Worm (Caenorhabditis elegans) whole organism, L1 larva: ENCODE results near the gene lin-18.

Experiments
- C04F5.9 ChIP-seq: sonication (generic microtip); optimal IDR thresholded peaks from 2 replicates; lab custom pipeline; 2016; ENCODE audit warnings: missing genetic modification characterization, missing compliant biosample characterization
- C34B4.2 ChIP-seq: sonication (generic microtip); optimal IDR thresholded peaks from 2 replicates; lab custom pipeline; 2017; ENCODE audit warnings: mild to moderate bottlenecking, missing genetic modification characterization, missing compliant biosample characterization
- Y116A8C.19 ChIP-seq: sonication (generic microtip); optimal IDR thresholded peaks from 2 replicates; lab custom pipeline; 2016; ENCODE audit warnings: missing compliant biosample characterization, missing genetic modification characterization, borderline replicate concordance
- aly-2 ChIP-seq: fragments of 150-350 bp; optimal IDR thresholded peaks from 2 replicates; lab custom pipeline; 2014; ENCODE audit warnings: missing biosample characterization, missing genetic modification characterization
- ama-1 ChIP-seq: fragments of 150-350 bp; optimal IDR thresholded peaks from 2 replicates; lab custom pipeline; 2014
- blmp-1 ChIP-seq: fragments of 150-350 bp; optimal IDR thresholded peaks from 2 replicates; lab custom pipeline; 2014; ENCODE audit warnings: missing biosample characterization, missing genetic modification characterization
- dsc-1 ChIP-seq: sonication (generic microtip); optimal IDR thresholded peaks from 2 replicates; lab custom pipeline; 2016; ENCODE audit warnings: mild to moderate bottlenecking, missing genetic modification characterization, missing compliant biosample characterization
- efl-1 ChIP-seq, 4 experiments: fragments of 150-350 bp; optimal IDR thresholded peaks in 3 of 4; peaks in 1 of 4; 1 replicate in 1 of 4; 2 replicates in 3 of 4; lab custom pipeline; 2014; ENCODE audit warnings: missing biosample characterization in 2 of 4, missing genetic modification characterization in 2 of 4, missing genetic modification reagents in 2 of 4
- efl-3 ChIP-seq: fragments of 200-800 bp; sonication (Bioruptor generic); optimal IDR thresholded peaks from 2 replicates; lab custom pipeline; 2018; ENCODE audit warnings: mild to moderate bottlenecking, missing genetic modification characterization, missing compliant biosample characterization
- egl-13 ChIP-seq: sonication (generic microtip); optimal IDR thresholded peaks from 2 replicates; lab custom pipeline; 2016; ENCODE audit warnings: missing genotype, missing genetic modification reagents, missing genetic modification characterization, missing compliant biosample characterization
- egl-27 ChIP-seq, 2 experiments: fragments of 150-350 bp in 1 of 2; sonication (generic microtip); optimal IDR thresholded peaks; 3 replicates each; lab custom pipeline; 2017 to 2018; ENCODE audit warnings: missing biosample characterization in 2 of 2, missing genetic modification characterization in 2 of 2, missing genetic modification reagents in 2 of 2
- elt-2 ChIP-seq: sonication (generic microtip); optimal IDR thresholded peaks from 2 replicates; lab custom pipeline; 2016; ENCODE audit warnings: missing genetic modification characterization, mild to moderate bottlenecking, inconsistent platforms, missing compliant biosample characterization, missing genetic modification reagents
- ets-5 ChIP-seq: fragments of 200-800 bp; sonication (Bioruptor generic); IDR thresholded peaks from 2 replicates; pipeline ENCODE4 v1.3.6; 2022; ENCODE audit warnings: missing genetic modification characterization, missing compliant biosample characterization
- grh-1 ChIP-seq: fragments of 200-800 bp; sonication (Bioruptor generic); IDR thresholded peaks from 2 replicates; pipeline ENCODE4 v1.3.6; 2022; ENCODE audit warnings: missing genetic modification reagents, missing genetic modification characterization, missing compliant biosample characterization
- irx-1 ChIP-seq: sonication (generic microtip); optimal IDR thresholded peaks from 2 replicates; lab custom pipeline; 2016; ENCODE audit warnings: missing genetic modification characterization, missing compliant biosample characterization
- isw-1 ChIP-seq: fragments of 200-800 bp; sonication (Bioruptor generic); IDR thresholded peaks from 2 replicates; pipeline ENCODE4 v1.3.6; 2022; ENCODE audit warnings: missing genetic modification characterization, missing compliant biosample characterization
- jun-1 ChIP-seq: fragments of 150-350 bp; optimal IDR thresholded peaks from 2 replicates; lab custom pipeline; 2014; ENCODE audit warnings: missing biosample characterization, missing genetic modification reagents, missing genetic modification characterization
- lsy-2 ChIP-seq, 2 experiments: fragments of 150-350 bp; optimal IDR thresholded peaks; 2 replicates each; lab custom pipeline; 2014; ENCODE audit warnings: missing biosample characterization in 2 of 2, missing genetic modification characterization in 2 of 2
- mdl-1 ChIP-seq, 2 experiments: fragments of 150-350 bp; optimal IDR thresholded peaks; 2 replicates each; lab custom pipeline; 2014 to 2017; ENCODE audit warnings: missing biosample characterization in 2 of 2, missing genetic modification characterization in 2 of 2, inconsistent platforms in 1 of 2
- mep-1 ChIP-seq: fragments of 150-350 bp; optimal IDR thresholded peaks from 2 replicates; lab custom pipeline; 2014; ENCODE audit warnings: missing biosample characterization, missing genetic modification characterization
- nhr-12 ChIP-seq: sonication (generic microtip); optimal IDR thresholded peaks from 2 replicates; lab custom pipeline; 2017; ENCODE audit warnings: missing biosample characterization, missing genetic modification characterization
- nhr-237 ChIP-seq: fragments of 150-350 bp; optimal IDR thresholded peaks from 2 replicates; lab custom pipeline; 2014; ENCODE audit warnings: missing biosample characterization, missing genetic modification characterization
- nhr-28 ChIP-seq: fragments of 150-350 bp; optimal IDR thresholded peaks from 2 replicates; lab custom pipeline; 2014; ENCODE audit warnings: missing biosample characterization, missing genetic modification characterization
- nhr-76 ChIP-seq: sonication (generic microtip); optimal IDR thresholded peaks from 2 replicates; lab custom pipeline; 2017; ENCODE audit warnings: missing biosample characterization, missing genetic modification characterization
- nhr-77 ChIP-seq: fragments of 150-350 bp; optimal IDR thresholded peaks from 2 replicates; lab custom pipeline; 2014; ENCODE audit warnings: missing biosample characterization, missing genetic modification characterization
- nhr-84 ChIP-seq: sonication (generic microtip); optimal IDR thresholded peaks from 2 replicates; lab custom pipeline; 2017; ENCODE audit warnings: missing biosample characterization, missing genetic modification characterization
- nhr-85 ChIP-seq: sonication (generic microtip); peaks from one replicate; lab custom pipeline; 2016; ENCODE audit warnings: missing genetic modification characterization, inconsistent platforms, missing compliant biosample characterization
- pag-3 ChIP-seq: sonication (generic microtip); optimal IDR thresholded peaks from 2 replicates; lab custom pipeline; 2017; ENCODE audit warnings: missing genetic modification characterization, mild to moderate bottlenecking, missing compliant biosample characterization, antibody characterized with exemption, borderline replicate concordance; ENCODE audit not compliant: insufficient read depth
- pqm-1 ChIP-seq: sonication (generic microtip); optimal IDR thresholded peaks from 3 replicates; lab custom pipeline; 2017; ENCODE audit warnings: missing biosample characterization, missing genetic modification characterization
- rnt-1 ChIP-seq: sonication (generic microtip); optimal IDR thresholded peaks from 2 replicates; lab custom pipeline; 2016; ENCODE audit warnings: mild to moderate bottlenecking, missing genetic modification characterization, moderate library complexity, missing compliant biosample characterization
- sox-4 ChIP-seq: sonication (generic microtip); optimal IDR thresholded peaks from 2 replicates; lab custom pipeline; 2016; ENCODE audit warnings: missing genetic modification characterization, missing compliant biosample characterization
- sptf-1 ChIP-seq: fragments of 150-350 bp; optimal IDR thresholded peaks from 2 replicates; lab custom pipeline; 2014; ENCODE audit warnings: missing biosample characterization, missing genetic modification characterization
- swsn-7 ChIP-seq: sonication (generic microtip); optimal IDR thresholded peaks from 2 replicates; lab custom pipeline; 2016; ENCODE audit warnings: missing genetic modification characterization, missing compliant biosample characterization
- unc-130 ChIP-seq: fragments of 150-350 bp; optimal IDR thresholded peaks from 2 replicates; lab custom pipeline; 2017; ENCODE audit warnings: missing biosample characterization, missing genetic modification characterization, inconsistent platforms
- unc-30 ChIP-seq: sonication (generic microtip); optimal IDR thresholded peaks from 2 replicates; lab custom pipeline; 2017; ENCODE audit warnings: missing biosample characterization, missing genetic modification characterization
- zip-4 ChIP-seq: fragments of 200-800 bp; sonication (Bioruptor generic); optimal IDR thresholded peaks from 2 replicates; lab custom pipeline; 2018; ENCODE audit warnings: mild to moderate bottlenecking, missing genetic modification characterization, moderate library complexity, missing compliant biosample characterization
- ztf-11 ChIP-seq, 2 experiments: sonication (generic microtip); optimal IDR thresholded peaks; 2 replicates each; lab custom pipeline; 2016 to 2017; ENCODE audit warnings: missing genetic modification characterization in 2 of 2, missing biosample characterization in 1 of 2, missing compliant biosample characterization in 1 of 2
- ztf-4 ChIP-seq: fragments of 150-350 bp; optimal IDR thresholded peaks from 2 replicates; lab custom pipeline; 2014; ENCODE audit warnings: missing biosample characterization, missing genetic modification characterization

The lin-18 gene

ce11 chrX:3977271-3977670, 18.9 kb downstream of the lin-18 start:
- TF ChIP-seq nhr-237 (tag; lab: Kevin White, UChicago): no peak
- no peak for TF ChIP-seq efl-3 (GFP tag; lab: Kevin White, UChicago)
- TF ChIP-seq ztf-4 (tag; lab: Kevin White, UChicago): no peak
- TF ChIP-seq pag-3 (tag; lab: Kevin White, UChicago): no peak
- TF ChIP-seq nhr-76: no peak
- no peak for TF ChIP-seq Y116A8C.19
- TF ChIP-seq nhr-77: no peak
- TF ChIP-seq isw-1 (GFP tag; lab: Robert Waterston, UW): no peak
- no peak for TF ChIP-seq grh-1 (GFP tag; lab: Robert Waterston, UW)
- no peak for TF ChIP-seq irx-1
- TF ChIP-seq nhr-84: no peak
- TF ChIP-seq ets-5 (GFP tag; lab: Robert Waterston, UW): no peak
- TF ChIP-seq pqm-1 (tag; lab: Kevin White, UChicago): no peak
- no peak for TF ChIP-seq zip-4
- TF ChIP-seq aly-2 (tag; lab: Kevin White, UChicago): no peak
- no peak for TF ChIP-seq lsy-2 (tag; optimal IDR thresholded peaks at IDR 0.05; lab: Kevin White, UChicago)
- no peak for TF ChIP-seq egl-13
- TF ChIP-seq, all 84 proteins: peak for 0

- TF ChIP-seq nhr-85 (tag; lab: Kevin White, UChicago) (no peak), efl-1 (optimal IDR thresholded peaks at IDR 0.05; lab: Kevin White, UChicago) (no peak), efl-1 (GFP tag; optimal IDR thresholded peaks at IDR 0.05 in 1 of 2; lab: Kevin White, UChicago) (peak in 1 of 2 experiments; percentile 73)
Measured at ce11 chrX:3979146-3979545, 20.8 kb downstream of the lin-18 start.

ce11 chrX:3982370-3982769, 24.0 kb downstream of the lin-18 start:
- TF ChIP-seq swsn-7 (no peak), blmp-1 (peak; percentile 14)

ce11 chrX:3988575-3988974, 30.2 kb downstream of the lin-18 start:
- no peak for TF ChIP-seq sox-4 (tag; lab: Kevin White, UChicago)
- no peak for TF ChIP-seq nhr-12 (tag; lab: Kevin White, UChicago)
- TF ChIP-seq pqm-1 (tag; lab: Kevin White, UChicago): no peak
- TF ChIP-seq efl-3 (GFP tag; lab: Kevin White, UChicago): no peak
- no peak for TF ChIP-seq ama-1 (lab: Kevin White, UChicago)
- no peak for TF ChIP-seq mdl-1 (tag; optimal IDR thresholded peaks at IDR 0.05; lab: Kevin White, UChicago)
- no peak for TF ChIP-seq dsc-1 (tag; lab: Kevin White, UChicago)
- no peak for TF ChIP-seq ztf-11 (tag; optimal IDR thresholded peaks at IDR 0.05; lab: Kevin White, UChicago)
- no peak for TF ChIP-seq nhr-28
- no peak for TF ChIP-seq mep-1 (tag; lab: Kevin White, UChicago)
- no peak for TF ChIP-seq C34B4.2 (tag; lab: Kevin White, UChicago)
- TF ChIP-seq pag-3 (tag; lab: Kevin White, UChicago): no peak
- TF ChIP-seq jun-1 (tag; lab: Kevin White, UChicago): no peak
- no peak for TF ChIP-seq egl-27 (tag; optimal IDR thresholded peaks at IDR 0.05; lab: Kevin White, UChicago)
- TF ChIP-seq C04F5.9 (tag; lab: Kevin White, UChicago): no peak
- TF ChIP-seq elt-2 (tag; lab: Kevin White, UChicago): no peak
- TF ChIP-seq sptf-1 (tag; lab: Kevin White, UChicago): no peak
- TF ChIP-seq unc-130 (tag; lab: Kevin White, UChicago): no peak
- TF ChIP-seq rnt-1 (tag; lab: Kevin White, UChicago): no peak
- TF ChIP-seq unc-30 (tag; lab: Kevin White, UChicago): no peak
